Worm (Caenorhabditis elegans) whole organism, L4 larva: ENCODE results near the gene Y22D7AR.2.

Experiments
- ZK546.5 ChIP-seq, 2 experiments: sonication (generic microtip); optimal IDR thresholded peaks; 2 replicates each; lab custom pipeline; 2017; ENCODE audit warnings: missing biosample characterization in 2 of 2, missing genetic modification characterization in 2 of 2
- ama-1 ChIP-seq: fragments of 150-350 bp; optimal IDR thresholded peaks from 2 replicates; lab custom pipeline; 2014; ENCODE audit warnings: inconsistent platforms, mixed read lengths
- dpl-1 ChIP-seq: fragments of 150-350 bp; optimal IDR thresholded peaks from 2 replicates; lab custom pipeline; 2014; ENCODE audit warnings: missing biosample characterization, missing genetic modification reagents, missing genetic modification characterization
- fkh-10 ChIP-seq: fragments of 150-350 bp; optimal IDR thresholded peaks from 2 replicates; lab custom pipeline; 2014; ENCODE audit warnings: missing biosample characterization, missing genetic modification reagents, missing genetic modification characterization
- lsy-2 ChIP-seq, 2 experiments: fragments of 150-350 bp in 1 of 2; sonication (generic microtip) in 1 of 2; optimal IDR thresholded peaks; 2 replicates each; lab custom pipeline; 2014 to 2017; ENCODE audit warnings: missing biosample characterization in 2 of 2, missing genetic modification characterization in 2 of 2
- mdl-1 ChIP-seq, 2 experiments: fragments of 150-350 bp in 1 of 2; sonication (generic microtip) in 1 of 2; optimal IDR thresholded peaks; 2 replicates each; lab custom pipeline; 2014 to 2017; ENCODE audit warnings: missing biosample characterization in 2 of 2, missing genetic modification characterization in 2 of 2
- nhr-237 ChIP-seq: sonication (generic microtip); optimal IDR thresholded peaks from 2 replicates; lab custom pipeline; 2017; ENCODE audit warnings: missing biosample characterization, missing genetic modification characterization
- nhr-28 ChIP-seq: fragments of 150-350 bp; optimal IDR thresholded peaks from 2 replicates; lab custom pipeline; 2014; ENCODE audit warnings: missing biosample characterization, missing genetic modification characterization
- nhr-76 ChIP-seq: fragments of 150-350 bp; optimal IDR thresholded peaks from 2 replicates; lab custom pipeline; 2014; ENCODE audit warnings: missing biosample characterization, missing genetic modification characterization
- nhr-77 ChIP-seq: fragments of 150-350 bp; optimal IDR thresholded peaks from 2 replicates; lab custom pipeline; 2014; ENCODE audit warnings: missing biosample characterization, missing genetic modification characterization
- pha-4 ChIP-seq, 2 experiments: fragments of 150-350 bp in 1 of 2; fragments of 200-800 bp in 1 of 2; sonication (Bioruptor generic) in 1 of 2; IDR thresholded peaks in 1 of 2; optimal IDR thresholded peaks in 1 of 2; 2 replicates each; pipeline versions ENCODE4 v1.3.6 to Lab custom; 2014 to 2022; ENCODE audit warnings: missing genetic modification characterization in 2 of 2, missing genetic modification reagents in 2 of 2, missing biosample characterization in 1 of 2, missing compliant biosample characterization in 1 of 2
- rbr-2 ChIP-seq: sonication (generic microtip); optimal IDR thresholded peaks from 2 replicates; lab custom pipeline; 2016; ENCODE audit warnings: missing genotype, missing genetic modification characterization, missing compliant biosample characterization
- saeg-2 ChIP-seq: fragments of 200-800 bp; sonication (Bioruptor generic); IDR thresholded peaks from 2 replicates; pipeline ENCODE4 v1.3.6; 2022; ENCODE audit warnings: missing genetic modification reagents, missing genetic modification characterization, missing compliant biosample characterization
- skn-1 ChIP-seq: fragments of 150-350 bp; optimal IDR thresholded peaks from 2 replicates; lab custom pipeline; 2014; ENCODE audit warnings: missing biosample characterization, missing genetic modification characterization

- TF ChIP-seq dpl-1 (GFP tag; lab: Kevin White, UChicago) (no peak), rbr-2 (tag; lab: Kevin White, UChicago) (no peak), fkh-10 (no peak), ZK546.5 (tag; optimal IDR thresholded peaks at IDR 0.05; lab: Kevin White, UChicago) (no peak), mdl-1 (tag; optimal IDR thresholded peaks at IDR 0.05; lab: Kevin White, UChicago) (no peak), nhr-237 (tag; lab: Kevin White, UChicago) (no peak), saeg-2 (GFP tag; lab: Robert Waterston, UW) (no peak), nhr-77 (tag; lab: Kevin White, UChicago) (no peak), ama-1 (no peak), pha-4 (GFP tag; IDR thresholded peaks at IDR 0.05; lab: Robert Waterston, UW) (no peak), pha-4 (tag; optimal IDR thresholded peaks at IDR 0.05; lab: Kevin White, UChicago) (no peak), nhr-76 (tag; lab: Kevin White, UChicago) (no peak), skn-1 (no peak), lsy-2 (tag; optimal IDR thresholded peaks at IDR 0.05; lab: Kevin White, UChicago) (no peak), nhr-28 (tag; lab: Kevin White, UChicago) (no peak)
Measured at ce11 chrIII:1705799-1706198, at the start of gene Y22D7AR.2, which contains the start of gene fbxa-13.
